Fruit fly (Drosophila melanogaster) S2 (cell line): ENCODE data around the gene Tsp5D.

Experiments used
- CG8478 ChIP-seq: fragments of >200 bp; optimal IDR thresholded peaks from 2 replicates; lab custom pipeline; 2018
- CTCF ChIP-seq, 2 experiments: fragments of >200 bp; optimal IDR thresholded peaks; 2 replicates each; lab custom pipeline; 2018

- TF ChIP-seq CG8478 (lab: Kevin White, UChicago), result no peak
- no peak for TF ChIP-seq CTCF (optimal IDR thresholded peaks at IDR 0.05; lab: Kevin White, UChicago)
Observed at dm6 chrX:6067281-6068008, 7.2 kb downstream of the Tsp5D start, which contains the start of gene CG5928.
